Worm (Caenorhabditis elegans) whole organism, L2 larva: ENCODE measurements around the gene R01H2.8.

Experiments
- F13H6.1 ChIP-seq: sonication (generic microtip); optimal IDR thresholded peaks from 2 replicates; lab custom pipeline; 2016; ENCODE audit warnings: missing genetic modification characterization, missing compliant biosample characterization
- R02D3.7 ChIP-seq: fragments of 150-350 bp; optimal IDR thresholded peaks from 2 replicates; lab custom pipeline; 2014; ENCODE audit warnings: missing biosample characterization, missing genetic modification characterization
- ceh-16 ChIP-seq: fragments of 150-350 bp; optimal IDR thresholded peaks from 2 replicates; lab custom pipeline; 2014; ENCODE audit warnings: missing biosample characterization, missing genetic modification characterization
- lin-39 ChIP-seq: fragments of 150-350 bp; optimal IDR thresholded peaks from 2 replicates; lab custom pipeline; 2014; ENCODE audit warnings: missing biosample characterization, missing genetic modification reagents, missing genetic modification characterization
- nhr-10 ChIP-seq: sonication (generic microtip); optimal IDR thresholded peaks from 2 replicates; lab custom pipeline; 2017; ENCODE audit warnings: missing biosample characterization, missing genetic modification characterization
- nhr-11 ChIP-seq: fragments of 150-350 bp; optimal IDR thresholded peaks from 2 replicates; lab custom pipeline; 2014; ENCODE audit warnings: missing biosample characterization, missing genetic modification characterization
- skn-1 ChIP-seq: sonication (generic microtip); optimal IDR thresholded peaks from 2 replicates; lab custom pipeline; 2017; ENCODE audit warnings: missing biosample characterization, missing genetic modification characterization
- snpc-4 ChIP-seq: fragments of 150-350 bp; optimal IDR thresholded peaks from 2 replicates; lab custom pipeline; 2014; ENCODE audit warnings: missing biosample characterization, missing genetic modification characterization
- unc-62 ChIP-seq: fragments of 150-350 bp; optimal IDR thresholded peaks from 2 replicates; lab custom pipeline; 2014; ENCODE audit warnings: missing biosample characterization, missing genetic modification reagents, missing genetic modification characterization
- ztf-1 ChIP-seq: fragments of 200-800 bp; sonication (Bioruptor generic); conservative IDR thresholded peaks from 2 replicates; pipeline ENCODE4 v1.3.6; 2022; ENCODE audit warnings: missing genetic modification characterization, missing compliant biosample characterization

DNA sequence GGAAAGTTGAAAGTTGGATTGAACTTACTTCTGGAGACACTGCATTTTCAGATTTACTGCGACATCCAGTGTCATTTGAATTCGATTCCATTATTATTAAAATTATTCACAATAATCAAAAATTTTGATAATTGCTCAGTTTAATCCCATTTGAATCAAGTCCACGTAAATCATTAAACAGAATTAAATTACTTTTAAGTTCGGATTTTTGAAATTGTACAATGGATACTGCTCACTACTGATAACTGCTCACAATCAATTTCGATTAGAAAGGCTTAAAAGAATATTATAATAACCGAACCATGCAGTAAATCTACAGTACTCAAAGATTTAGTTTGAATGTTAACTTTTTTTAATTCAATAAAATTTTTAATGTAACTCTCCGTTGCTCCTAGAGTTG lies 4.7 kb upstream of the R01H2.8 start, which contains the start of gene R01H2.4:
- TF ChIP-seq nhr-10 (tag; lab: Kevin White, UChicago) (no peak), snpc-4 (tag; lab: Kevin White, UChicago) (no peak), F13H6.1 (tag; lab: Kevin White, UChicago) (no peak), ztf-1 (no peak), lin-39 (tag; lab: Kevin White, UChicago) (no peak), ceh-16 (tag; lab: Kevin White, UChicago) (no peak), unc-62 (GFP tag; lab: Kevin White, UChicago) (no peak), R02D3.7 (tag; lab: Kevin White, UChicago) (no peak), skn-1 (tag; lab: Kevin White, UChicago) (no peak), nhr-11 (tag; lab: Kevin White, UChicago) (no peak)
